Fruit fly (Drosophila melanogaster) whole organism, embryonic: ENCODE data around the gene CG8379.
A peak's percentile ranks its signal among the peaks of the same experiment; 100 is the strongest.

Experiments
- Ada2b ChIP-seq: fragments of 200-800 bp; sonication (Bioruptor generic); IDR thresholded peaks from 2 replicates; pipeline ENCODE4 v1.3.6; 2022; ENCODE audit warnings: missing biosample characterization, missing genetic modification characterization
- Awh ChIP-seq: fragments of 200-800 bp; sonication (Bioruptor generic); IDR thresholded peaks from 2 replicates; pipeline ENCODE4, ENCODE4 v1.3.6; 2022; ENCODE audit warnings: missing biosample characterization, missing genetic modification characterization
- CG1024 ChIP-seq: fragments of 200-800 bp; sonication (Bioruptor generic); IDR thresholded peaks from 2 replicates; pipeline ENCODE4 v1.3.6; 2022; ENCODE audit warnings: missing biosample characterization, missing genetic modification characterization
- CG13123 ChIP-seq: fragments of 200-800 bp; sonication (Bioruptor generic); optimal IDR thresholded peaks from 2 replicates; lab custom pipeline; 2016; ENCODE audit warnings: missing biosample characterization, missing genetic modification characterization
- CG15696 ChIP-seq: fragments of 200-800 bp; sonication (Bioruptor generic); optimal IDR thresholded peaks from 2 replicates; lab custom pipeline; 2019; ENCODE audit warnings: missing biosample characterization, mild to moderate bottlenecking, missing genetic modification characterization, moderate library complexity
- CG1602 ChIP-seq: fragments of 200-800 bp; sonication (Bioruptor generic); optimal IDR thresholded peaks from 3 replicates; lab custom pipeline; 2016; ENCODE audit warnings: missing biosample characterization, missing genetic modification characterization
- CG1603 ChIP-seq: fragments of 200-800 bp; sonication (Bioruptor generic); optimal IDR thresholded peaks from 2 replicates; lab custom pipeline; 2019; ENCODE audit warnings: missing biosample characterization, mild to moderate bottlenecking, missing genetic modification characterization, moderate library complexity
- CG16815 ChIP-seq: fragments of 200-800 bp; sonication (Bioruptor generic); optimal IDR thresholded peaks from 3 replicates; lab custom pipeline; 2017; ENCODE audit warnings: missing biosample characterization, mild to moderate bottlenecking, missing genetic modification characterization
- CG17359 ChIP-seq: fragments of 200-800 bp; sonication (Bioruptor generic); optimal IDR thresholded peaks from 3 replicates; lab custom pipeline; 2018; ENCODE audit warnings: missing biosample characterization, mild to moderate bottlenecking, missing genetic modification characterization, moderate library complexity
- CG31365 ChIP-seq: fragments of 200-800 bp; sonication (Bioruptor generic); optimal IDR thresholded peaks from 2 replicates; lab custom pipeline; 2018; ENCODE audit warnings: missing biosample characterization, mild to moderate bottlenecking, missing genetic modification characterization
- CG33213 ChIP-seq: fragments of 200-800 bp; sonication (Bioruptor generic); optimal IDR thresholded peaks from 3 replicates; lab custom pipeline; 2016; ENCODE audit warnings: missing biosample characterization, missing genetic modification characterization
- CG4328 ChIP-seq: fragments of 200-800 bp; sonication (Bioruptor generic); optimal IDR thresholded peaks from 3 replicates; lab custom pipeline; 2017; ENCODE audit warnings: missing biosample characterization, missing genetic modification reagents, missing genetic modification characterization
- CG4424 ChIP-seq: fragments of 200-800 bp; sonication (Bioruptor generic); optimal IDR thresholded peaks from 3 replicates; lab custom pipeline; 2016; ENCODE audit warnings: missing biosample characterization, missing genetic modification characterization
- CG5180 ChIP-seq: fragments of 200-800 bp; sonication (Bioruptor generic); optimal IDR thresholded peaks from 3 replicates; lab custom pipeline; 2017; ENCODE audit warnings: missing biosample characterization, missing genetic modification characterization, mild to moderate bottlenecking, moderate library complexity, missing genetic modification reagents
- CG5245 ChIP-seq: fragments of 200-800 bp; sonication (Bioruptor generic); optimal IDR thresholded peaks from 3 replicates; lab custom pipeline; 2016; ENCODE audit warnings: missing biosample characterization, missing genetic modification characterization
- CG6254 ChIP-seq: fragments of 200-800 bp; sonication (Bioruptor generic); optimal IDR thresholded peaks from 3 replicates; lab custom pipeline; 2017; ENCODE audit warnings: mild to moderate bottlenecking, missing biosample characterization, missing genetic modification reagents, missing genetic modification characterization
- CG8924 ChIP-seq: fragments of 200-800 bp; optimal IDR thresholded peaks from 3 replicates; lab custom pipeline; 2019; ENCODE audit warnings: missing biosample characterization, mild to moderate bottlenecking, missing genetic modification characterization, moderate library complexity
- CG9817 ChIP-seq: fragments of 200-800 bp; sonication (Bioruptor generic); optimal IDR thresholded peaks from 2 replicates; lab custom pipeline; 2018; ENCODE audit warnings: missing biosample characterization, mild to moderate bottlenecking, missing genetic modification characterization, moderate library complexity
- CTCF ChIP-seq: fragments of 200-800 bp; sonication (Bioruptor generic); optimal IDR thresholded peaks from 2 replicates; lab custom pipeline; 2017; ENCODE audit warnings: missing biosample characterization, mild to moderate bottlenecking, missing genetic modification characterization, moderate library complexity
- Camta ChIP-seq: fragments of 200-800 bp; sonication (Bioruptor generic); optimal IDR thresholded peaks from 2 replicates; lab custom pipeline; 2016; ENCODE audit warnings: missing biosample characterization, missing genetic modification characterization
- D ChIP-seq, 2 experiments: fragments of 200-800 bp in 1 of 2; fragments of >200 bp in 1 of 2; sonication (Bioruptor generic) in 1 of 2; optimal IDR thresholded peaks; 2 replicates in 1 of 2; 3 replicates in 1 of 2; lab custom pipeline; 2017; ENCODE audit warnings: mild to moderate bottlenecking in 1 of 2, missing biosample characterization in 1 of 2, missing genetic modification characterization in 1 of 2, missing genetic modification reagents in 1 of 2
- Deaf1 ChIP-seq: fragments of 200-800 bp; optimal IDR thresholded peaks from 3 replicates; lab custom pipeline; 2019; ENCODE audit warnings: missing biosample characterization, mild to moderate bottlenecking, missing genetic modification characterization, moderate library complexity
- Elba2 ChIP-seq: fragments of 200-800 bp; sonication (Bioruptor generic); optimal IDR thresholded peaks from 3 replicates; lab custom pipeline; 2016; ENCODE audit warnings: missing biosample characterization, missing genetic modification characterization
- Hand ChIP-seq: fragments of 200-800 bp; sonication (Bioruptor generic); optimal IDR thresholded peaks from 2 replicates; lab custom pipeline; 2017; ENCODE audit warnings: mild to moderate bottlenecking, missing biosample characterization, missing genetic modification reagents, missing genetic modification characterization
- Hey ChIP-seq: fragments of 200-800 bp; sonication (Bioruptor generic); optimal IDR thresholded peaks from 3 replicates; lab custom pipeline; 2018; ENCODE audit warnings: missing biosample characterization, mild to moderate bottlenecking, missing genetic modification characterization
- HmgD ChIP-seq: fragments of 200-800 bp; sonication (Bioruptor generic); optimal IDR thresholded peaks from 3 replicates; lab custom pipeline; 2016; ENCODE audit warnings: missing biosample characterization, missing genetic modification characterization
- MESR4 ChIP-seq: fragments of 200-800 bp; sonication (Bioruptor generic); optimal IDR thresholded peaks from 2 replicates; lab custom pipeline; 2018; ENCODE audit warnings: missing biosample characterization, mild to moderate bottlenecking, missing genetic modification characterization, moderate library complexity
- Max ChIP-seq: fragments of 200-800 bp; sonication (Bioruptor generic); optimal IDR thresholded peaks from 2 replicates; lab custom pipeline; 2016; ENCODE audit warnings: missing biosample characterization, mild to moderate bottlenecking, missing genetic modification characterization
- PHDP ChIP-seq: fragments of 200-800 bp; sonication (Bioruptor generic); optimal IDR thresholded peaks from 3 replicates; lab custom pipeline; 2018; ENCODE audit warnings: missing biosample characterization, mild to moderate bottlenecking, missing genetic modification characterization, moderate library complexity
- Spps ChIP-seq: fragments of 200-800 bp; sonication (Bioruptor generic); optimal IDR thresholded peaks from 2 replicates; lab custom pipeline; 2018; ENCODE audit warnings: missing biosample characterization, mild to moderate bottlenecking, missing genetic modification characterization
- ase ChIP-seq: fragments of 200-800 bp; sonication (Bioruptor generic); IDR thresholded peaks from 3 replicates; pipeline ENCODE4 v1.3.6; 2022; ENCODE audit warnings: missing biosample characterization, missing genetic modification characterization
- bbx ChIP-seq: fragments of 200-800 bp; sonication (Bioruptor generic); IDR thresholded peaks from 2 replicates; pipeline ENCODE4 v1.3.6; 2022; ENCODE audit warnings: missing biosample characterization, missing genetic modification characterization; ENCODE audit not compliant: partially characterized antibody
- dan ChIP-seq: fragments of 200-800 bp; sonication (Bioruptor generic); IDR thresholded peaks from 2 replicates; pipeline ENCODE4 v1.3.6; 2022; ENCODE audit warnings: missing biosample characterization, missing genetic modification characterization
- dati ChIP-seq: fragments of 200-800 bp; sonication (Bioruptor generic); IDR thresholded peaks from 2 replicates; pipeline ENCODE4 v1.3.6; 2022; ENCODE audit warnings: missing biosample characterization, missing genetic modification characterization
- emc ChIP-seq: fragments of 200-800 bp; sonication (Bioruptor generic); optimal IDR thresholded peaks from 2 replicates; lab custom pipeline; 2016; ENCODE audit warnings: missing biosample characterization, missing genetic modification characterization
- gro ChIP-seq: fragments of 200-800 bp; sonication (Bioruptor generic); optimal IDR thresholded peaks from 2 replicates; lab custom pipeline; 2016; ENCODE audit warnings: missing biosample characterization, missing genetic modification characterization
- ham ChIP-seq: fragments of 200-800 bp; sonication (Bioruptor generic); IDR thresholded peaks from 2 replicates; pipeline ENCODE4 v1.3.6; 2022; ENCODE audit warnings: missing biosample characterization, missing genetic modification characterization
- hth ChIP-seq: fragments of >200 bp; optimal IDR thresholded peaks from 2 replicates; lab custom pipeline; 2017; ENCODE audit warnings: inconsistent platforms
- insv ChIP-seq, 2 experiments: fragments of 200-800 bp; sonication (Bioruptor generic); optimal IDR thresholded peaks; 3 replicates each; lab custom pipeline; 2016 to 2018; ENCODE audit warnings: missing biosample characterization in 2 of 2, missing genetic modification characterization in 2 of 2
- inv ChIP-seq: fragments of 200-800 bp; sonication (Bioruptor generic); IDR thresholded peaks from 2 replicates; pipeline ENCODE4 v1.3.6; 2022; ENCODE audit warnings: missing biosample characterization, missing genetic modification characterization; ENCODE audit not compliant: partially characterized antibody
- klu ChIP-seq: fragments of 200-800 bp; sonication (Bioruptor generic); IDR thresholded peaks from 2 replicates; pipeline ENCODE4 v1.3.6; 2022; ENCODE audit warnings: missing biosample characterization, missing genetic modification characterization
- knrl ChIP-seq: fragments of 200-800 bp; sonication (Bioruptor generic); IDR thresholded peaks from 3 replicates; pipeline ENCODE4 v1.3.6; 2022; ENCODE audit warnings: missing biosample characterization, missing genetic modification characterization; ENCODE audit not compliant: partially characterized antibody
- mam ChIP-seq: fragments of 200-800 bp; sonication (Bioruptor generic); optimal IDR thresholded peaks from 3 replicates; lab custom pipeline; 2016; ENCODE audit warnings: missing biosample characterization, missing genetic modification characterization
- nerfin-1 ChIP-seq: fragments of 200-800 bp; sonication (Bioruptor generic); optimal IDR thresholded peaks from 3 replicates; lab custom pipeline; 2019; ENCODE audit warnings: missing biosample characterization, mild to moderate bottlenecking, missing genetic modification characterization, moderate library complexity
- pb ChIP-seq: fragments of 200-800 bp; sonication (Bioruptor generic); optimal IDR thresholded peaks from 3 replicates; lab custom pipeline; 2016; ENCODE audit warnings: missing biosample characterization, missing genetic modification characterization
- psq ChIP-seq: fragments of 200-800 bp; sonication (Bioruptor generic); optimal IDR thresholded peaks from 2 replicates; lab custom pipeline; 2017; ENCODE audit warnings: missing biosample characterization, missing genetic modification characterization
- ranshi ChIP-seq: fragments of 200-800 bp; sonication (Bioruptor generic); IDR thresholded peaks from 2 replicates; pipeline ENCODE4 v1.3.6; 2022; ENCODE audit warnings: missing biosample characterization, missing genetic modification characterization
- seq ChIP-seq: fragments of 200-800 bp; sonication (Bioruptor generic); IDR thresholded peaks from 2 replicates; pipeline ENCODE4 v1.3.6; 2022; ENCODE audit warnings: missing biosample characterization, missing genetic modification characterization
- so ChIP-seq: fragments of 200-800 bp; sonication (Bioruptor generic); IDR thresholded peaks from 3 replicates; pipeline ENCODE4 v1.3.6; 2022; ENCODE audit warnings: missing biosample characterization, missing genetic modification characterization
- stwl ChIP-seq: fragments of 200-800 bp; sonication (Bioruptor generic); optimal IDR thresholded peaks from 3 replicates; lab custom pipeline; 2018; ENCODE audit warnings: missing biosample characterization, mild to moderate bottlenecking, missing genetic modification characterization, moderate library complexity
- yki ChIP-seq: fragments of >200 bp; optimal IDR thresholded peaks from 3 replicates; lab custom pipeline; 2018

CG8379 gene

DNA sequence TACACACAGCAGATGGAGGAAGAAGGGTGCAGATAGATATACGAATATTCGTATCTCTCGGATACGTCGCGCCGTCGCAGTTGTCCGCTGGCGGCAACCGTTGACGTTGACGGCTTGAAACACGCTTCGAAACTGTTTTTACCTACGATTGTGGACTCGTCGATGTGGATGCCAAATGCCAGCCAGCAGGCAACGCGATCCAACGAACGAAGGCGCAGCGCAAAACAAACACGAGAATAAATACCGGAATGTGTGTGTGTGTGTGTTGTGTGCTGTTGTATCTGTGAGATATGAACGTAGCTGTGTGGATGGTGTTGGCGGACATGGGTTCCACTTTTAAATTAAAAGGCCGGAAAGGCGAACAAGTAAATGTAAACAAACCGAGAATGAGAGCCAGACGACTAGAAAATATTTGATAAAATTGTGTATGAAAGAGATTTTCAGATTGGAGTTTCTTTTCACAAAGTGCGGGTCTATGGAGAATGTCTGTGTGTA is 22.0 kb downstream of the CG8379 start (continued):
- TF ChIP-seq ham, result no peak
- no peak for TF ChIP-seq ase (GFP tag; lab: Robert Waterston, UW)
- peak; percentile 70 for TF ChIP-seq CG31365 (tag; lab: Kevin White, UChicago)
- TF ChIP-seq hth, result no peak
- TF ChIP-seq Hand (GFP tag; lab: Kevin White, UChicago), result peak; percentile 17
- peak; percentile 71; the same call in 1 of the 2 replicates for TF ChIP-seq Awh (GFP tag; lab: Robert Waterston, UW)
- TF ChIP-seq Ada2b (GFP tag; lab: Robert Waterston, UW), result 0 out of 2 replicates have a peak, but pooled peaks have one; percentile 24
- TF ChIP-seq inv (GFP tag; lab: Robert Waterston, UW), result no peak
- TF ChIP-seq CG1603, result peak; percentile 66
- TF ChIP-seq nerfin-1 (tag; lab: Kevin White, UChicago), result peak; percentile 81
- TF ChIP-seq mam (GFP tag; lab: Kevin White, UChicago), result no peak
- TF ChIP-seq gro, result peak; percentile 54
- peak; percentile 24 for TF ChIP-seq CG5245 (GFP tag; lab: Kevin White, UChicago)
- TF ChIP-seq Deaf1, result peak; percentile 89
- TF ChIP-seq CG4328, result peak; percentile 31
- no peak for TF ChIP-seq yki (lab: Kevin White, UChicago)
- no peak for TF ChIP-seq emc (GFP tag; lab: Kevin White, UChicago)
- no peak for TF ChIP-seq pb (GFP tag; lab: Kevin White, UChicago)
- peak; percentile 48; the same call in 1 of the 2 replicates for TF ChIP-seq ranshi (GFP tag; lab: Robert Waterston, UW)
- no peak; the same call in 2 of the 3 replicates for TF ChIP-seq knrl (GFP tag; lab: Robert Waterston, UW)
- no peak for TF ChIP-seq stwl
- TF ChIP-seq CG8924 (tag; lab: Kevin White, UChicago), result peak; percentile 77
- TF ChIP-seq Hey (tag; lab: Kevin White, UChicago), result peak; percentile 45
- TF ChIP-seq Elba2 (GFP tag; lab: Kevin White, UChicago), result peak; percentile 13
- peak; percentile 48 for TF ChIP-seq CG5180 (GFP tag; lab: Kevin White, UChicago)
- peak; percentile 56 for TF ChIP-seq CG17359 (tag; lab: Kevin White, UChicago)
- TF ChIP-seq CG13123 (GFP tag; lab: Kevin White, UChicago), result no peak
- TF ChIP-seq CG9817 (tag; lab: Kevin White, UChicago), result no peak
- no peak for TF ChIP-seq klu
- TF ChIP-seq CG4424 (GFP tag; lab: Kevin White, UChicago), result no peak
- TF ChIP-seq HmgD (GFP tag; lab: Kevin White, UChicago), result peak; percentile 10
- TF ChIP-seq dati, result no peak
- peak in 1 of 2 experiments; percentile 83 for TF ChIP-seq insv (GFP tag; optimal IDR thresholded peaks at IDR 0.05; lab: Kevin White, UChicago)
- TF ChIP-seq bbx, result peak; percentile 76
- peak; percentile 31 for TF ChIP-seq MESR4
- TF ChIP-seq CG15696 (tag; lab: Kevin White, UChicago), result peak; percentile 30
- TF ChIP-seq Camta, result peak; percentile 50
- peak; percentile 58 for TF ChIP-seq CG33213 (GFP tag; lab: Kevin White, UChicago)
- TF ChIP-seq Max, result peak; percentile 8
- peak; percentile 36 for TF ChIP-seq D (optimal IDR thresholded peaks at IDR 0.05; lab: Kevin White, UChicago)
- TF ChIP-seq D (GFP tag; optimal IDR thresholded peaks at IDR 0.05; lab: Kevin White, UChicago), result no peak
- peak; percentile 38 for TF ChIP-seq CG6254 (GFP tag; lab: Kevin White, UChicago)
- TF ChIP-seq Spps (tag; lab: Kevin White, UChicago), result peak; percentile 18
- no peak for TF ChIP-seq CG1602 (GFP tag; lab: Kevin White, UChicago)
- no peak for TF ChIP-seq dan (GFP tag; lab: Robert Waterston, UW)
- TF ChIP-seq so, result peak; percentile 73; the same call in 1 of the 3 replicates
- no peak for TF ChIP-seq CTCF (GFP tag; lab: Kevin White, UChicago)
- peak; percentile 97 for TF ChIP-seq psq
- peak; percentile 51 for TF ChIP-seq PHDP (tag; lab: Kevin White, UChicago)
- TF ChIP-seq CG16815 (GFP tag; lab: Kevin White, UChicago), result no peak
- 0 out of 2 replicates have a peak, but pooled peaks have one; percentile 19 for TF ChIP-seq CG1024 (GFP tag; lab: Robert Waterston, UW)
- TF ChIP-seq seq (GFP tag; lab: Robert Waterston, UW), result no peak
